Fruit fly (Drosophila melanogaster) whole organism, prepupa: ENCODE results near the gene CG5860.

Experiments used
- Ets96B ChIP-seq: fragments of 200-800 bp; optimal IDR thresholded peaks from 2 replicates; lab custom pipeline; 2019; ENCODE audit warnings: missing biosample characterization, mild to moderate bottlenecking, missing genetic modification characterization, moderate library complexity
- Lpt ChIP-seq: fragments of 200-800 bp; sonication (Bioruptor generic); optimal IDR thresholded peaks from 3 replicates; lab custom pipeline; 2016; ENCODE audit warnings: missing biosample characterization, missing genetic modification characterization
- fd85E ChIP-seq: fragments of 200-800 bp; sonication (Bioruptor generic); optimal IDR thresholded peaks from 3 replicates; lab custom pipeline; 2016; ENCODE audit warnings: missing biosample characterization, missing genetic modification characterization

DNA sequence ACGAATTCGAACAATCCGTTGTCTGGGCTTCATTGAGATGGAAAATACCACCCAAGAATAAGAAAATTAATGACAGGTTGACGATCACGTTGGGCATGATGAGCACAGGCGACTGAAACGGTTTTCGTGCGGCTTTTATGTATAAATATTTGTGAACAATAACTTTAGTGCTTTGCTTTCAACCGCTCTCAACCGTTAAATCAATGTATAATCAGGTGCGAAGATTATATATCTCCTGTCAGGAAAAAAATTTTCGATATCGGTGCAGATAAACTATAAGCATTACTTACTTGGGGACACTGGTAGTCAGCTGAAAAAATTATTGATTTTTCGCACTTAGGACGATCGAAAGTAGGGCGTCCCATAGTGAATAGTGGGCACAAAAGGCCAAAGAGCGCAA is 4.4 kb upstream of the CG5860 start, which contains the start of gene CG42823:
- TF ChIP-seq Lpt (GFP tag; lab: Kevin White, UChicago): no peak
- no peak for TF ChIP-seq fd85E
- TF ChIP-seq Ets96B (tag; lab: Kevin White, UChicago): no peak
